Worm (Caenorhabditis elegans) whole organism, early embryonic: ENCODE results near the gene R10D12.13.

Experiments
- F13C5.2 ChIP-seq: sonication (generic microtip); optimal IDR thresholded peaks from 2 replicates; lab custom pipeline; 2017; ENCODE audit warnings: mild to moderate bottlenecking, missing genetic modification characterization, inconsistent platforms, missing compliant biosample characterization
- aly-1 ChIP-seq: sonication (generic microtip); optimal IDR thresholded peaks from 2 replicates; lab custom pipeline; 2016; ENCODE audit warnings: missing genetic modification characterization, missing compliant biosample characterization
- ama-1 ChIP-seq: fragments of 150-350 bp; optimal IDR thresholded peaks from 2 replicates; lab custom pipeline; 2014
- ceh-13 ChIP-seq: fragments of 200-800 bp; sonication (Bioruptor generic); optimal IDR thresholded peaks from 2 replicates; lab custom pipeline; 2018; ENCODE audit warnings: mild to moderate bottlenecking, missing genetic modification characterization, missing compliant biosample characterization
- ceh-36 ChIP-seq: sonication (generic microtip); optimal IDR thresholded peaks from 2 replicates; lab custom pipeline; 2016; ENCODE audit warnings: missing genetic modification characterization, inconsistent platforms, missing compliant biosample characterization
- flt-1 ChIP-seq: fragments of 200-800 bp; sonication (Bioruptor generic); IDR thresholded peaks from 2 replicates; pipeline ENCODE4 v1.3.6; 2022; ENCODE audit warnings: missing genetic modification characterization, missing compliant biosample characterization
- hmg-4 ChIP-seq: fragments of 200-800 bp; sonication (Bioruptor generic); optimal IDR thresholded peaks from 2 replicates; lab custom pipeline; 2018; ENCODE audit warnings: mild to moderate bottlenecking, missing genetic modification characterization, missing compliant biosample characterization
- tra-4 ChIP-seq: sonication (generic microtip); optimal IDR thresholded peaks from 2 replicates; lab custom pipeline; 2017; ENCODE audit warnings: missing genetic modification characterization, missing compliant biosample characterization

DNA sequence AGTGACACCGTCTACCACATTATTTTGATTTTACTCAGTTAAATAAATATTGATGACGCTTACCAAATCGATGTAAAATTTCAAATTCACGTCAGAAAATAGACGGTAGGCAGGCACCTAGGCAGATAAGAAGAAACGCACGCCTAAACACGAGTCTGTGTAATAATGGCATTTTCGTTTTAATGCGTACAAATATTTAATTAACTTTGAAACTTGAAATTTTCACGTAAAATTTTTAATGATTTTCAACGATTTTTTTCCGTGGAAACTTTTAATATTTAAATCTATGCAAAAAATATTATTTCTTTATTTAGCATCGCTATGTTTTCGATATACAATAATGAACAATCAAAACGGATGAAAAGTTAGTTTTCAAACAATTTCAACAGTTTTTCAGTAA is 31.0 kb upstream of the R10D12.13 start, which contains the start of gene C06B3.16:
- TF ChIP-seq hmg-4 (GFP tag; lab: Kevin White, UChicago) (no peak), ceh-36 (tag; lab: Kevin White, UChicago) (no peak), ceh-13 (GFP tag; lab: Kevin White, UChicago) (no peak), F13C5.2 (tag; lab: Kevin White, UChicago) (no peak), ama-1 (lab: Kevin White, UChicago) (no peak), tra-4 (no peak), aly-1 (tag; lab: Kevin White, UChicago) (no peak), flt-1 (GFP tag; lab: Robert Waterston, UW) (no peak)
